Worm (Caenorhabditis elegans) whole organism, young adult: ENCODE measurements around the gene prk-1.

ENCODE experiments used
- B0261.1 ChIP-seq: sonication (generic microtip); optimal IDR thresholded peaks from 2 replicates; lab custom pipeline; 2016; ENCODE audit warnings: mild to moderate bottlenecking, missing genetic modification characterization, moderate library complexity, missing compliant biosample characterization
- D2030.7 ChIP-seq: fragments of 200-800 bp; sonication (Bioruptor generic); IDR thresholded peaks from 2 replicates; pipeline ENCODE4 v1.3.6; 2022; ENCODE audit warnings: missing genetic modification reagents, missing genetic modification characterization, missing compliant biosample characterization
- K12H6.12 ChIP-seq: fragments of 200-800 bp; sonication (Bioruptor generic); optimal IDR thresholded peaks from 2 replicates; lab custom pipeline; 2018; ENCODE audit warnings: mild to moderate bottlenecking, missing genetic modification characterization, missing compliant biosample characterization
- ama-1 ChIP-seq, 3 experiments: fragments of 150-350 bp in 1 of 3; sonication (generic microtip) in 2 of 3; optimal IDR thresholded peaks; 2 replicates each; lab custom pipeline; 2014 to 2018; ENCODE audit warnings: missing biosample characterization in 2 of 3, missing genetic modification characterization in 2 of 3, missing genetic modification reagents in 2 of 3
- dox-1 ChIP-seq: fragments of 200-800 bp; sonication (Bioruptor generic); IDR thresholded peaks from 2 replicates; pipeline ENCODE4 v1.3.6; 2022; ENCODE audit warnings: missing genetic modification reagents, missing genetic modification characterization, missing compliant biosample characterization
- ekl-4 ChIP-seq: fragments of 200-800 bp; sonication (Bioruptor generic); IDR thresholded peaks from 2 replicates; pipeline ENCODE4 v1.3.6; 2022; ENCODE audit warnings: missing genetic modification reagents, missing genetic modification characterization, missing compliant biosample characterization
- hmg-1.2 ChIP-seq: fragments of 200-800 bp; sonication (Bioruptor generic); IDR thresholded peaks from 2 replicates; pipeline ENCODE4 v1.3.6; 2022; ENCODE audit warnings: missing genetic modification reagents, missing genetic modification characterization, missing compliant biosample characterization
- nfya-1 ChIP-seq: sonication (generic microtip); optimal IDR thresholded peaks from 2 replicates; lab custom pipeline; 2017; ENCODE audit warnings: antibody characterized with exemption, missing compliant biosample characterization, missing genetic modification characterization, borderline replicate concordance; ENCODE audit not compliant: insufficient read depth
- sptf-2 ChIP-seq: fragments of 200-800 bp; sonication (Bioruptor generic); optimal IDR thresholded peaks from 2 replicates; lab custom pipeline; 2018; ENCODE audit warnings: mild to moderate bottlenecking, missing genetic modification characterization, missing compliant biosample characterization
- unc-62 ChIP-seq: fragments of 150-350 bp; optimal IDR thresholded peaks from 2 replicates; lab custom pipeline; 2014; ENCODE audit warnings: missing biosample characterization, missing genetic modification reagents, missing genetic modification characterization
- ztf-22 ChIP-seq: fragments of 200-800 bp; sonication (Bioruptor generic); optimal IDR thresholded peaks from 2 replicates; lab custom pipeline; 2018; ENCODE audit warnings: mild to moderate bottlenecking, missing genetic modification characterization, moderate library complexity, missing compliant biosample characterization

DNA sequence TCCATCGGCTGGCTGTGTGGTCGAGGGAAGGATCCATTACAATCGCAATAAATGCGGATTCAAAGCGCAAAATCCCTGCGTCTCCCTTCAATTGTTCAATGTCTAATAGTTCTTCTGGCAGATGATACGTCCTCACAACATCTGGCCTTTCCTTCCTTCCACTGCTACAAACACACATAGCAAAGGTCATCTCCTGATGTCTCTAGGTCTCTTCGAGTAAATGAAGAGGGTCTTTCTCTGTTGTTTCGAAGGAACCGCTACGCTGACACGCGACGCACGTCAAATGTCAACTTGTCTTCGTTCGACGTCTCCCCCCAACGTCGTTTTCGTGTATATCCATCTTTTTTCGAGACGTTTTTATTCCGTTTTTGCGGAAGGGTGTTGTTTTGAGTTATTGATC lies 11.1 kb upstream of the prk-1 start:
- no peak for TF ChIP-seq ztf-22 (GFP tag; lab: Kevin White, UChicago)
- TF ChIP-seq ama-1 (optimal IDR thresholded peaks at IDR 0.05; lab: Kevin White, UChicago): no peak
- no peak for TF ChIP-seq ama-1 (GFP tag; optimal IDR thresholded peaks at IDR 0.05; lab: Kevin White, UChicago)
- TF ChIP-seq ekl-4 (GFP tag; lab: Robert Waterston, UW): 0 out of 2 replicates have a peak, but pooled peaks have one; percentile 45
- TF ChIP-seq sptf-2 (GFP tag; lab: Kevin White, UChicago): no peak
- TF ChIP-seq D2030.7 (GFP tag; lab: Robert Waterston, UW): no peak
- peak; percentile 35; the same call in 1 of the 2 replicates for TF ChIP-seq dox-1 (GFP tag; lab: Robert Waterston, UW)
- TF ChIP-seq nfya-1 (tag; lab: Kevin White, UChicago): no peak
- TF ChIP-seq B0261.1 (tag; lab: Kevin White, UChicago): no peak
- peak; percentile 15 for TF ChIP-seq K12H6.12 (tag; lab: Kevin White, UChicago)
- peak; percentile 97 for TF ChIP-seq unc-62 (GFP tag; lab: Kevin White, UChicago)
- no peak for TF ChIP-seq hmg-1.2 (GFP tag; lab: Robert Waterston, UW)
